Worm (Caenorhabditis elegans): Measurements from ENCODE around the gene T01B4.3.

The T01B4.3 gene

ce11 chrX:16339207-16339606, 21.7 kb upstream of the T01B4.3 start:
- peak; percentile 79 for TF ChIP-seq dsc-1 (tag; optimal IDR thresholded peaks at IDR 0.05)
- no peak for TF ChIP-seq tbx-2 (tag; optimal IDR thresholded peaks at IDR 0.05)
- peak; percentile 4 for TF ChIP-seq unc-86 (tag; optimal IDR thresholded peaks at IDR 0.05)
- peak; percentile 47 for TF ChIP-seq lin-14 (GFP tag; optimal IDR thresholded peaks at IDR 0.05)

- TF ChIP-seq lin-14 (GFP tag; optimal IDR thresholded peaks at IDR 0.05) = peak; percentile 0
- no peak for TF ChIP-seq alr-1 (tag; optimal IDR thresholded peaks at IDR 0.05; ENCODE audit: borderline replicate concordance)
- TF ChIP-seq elt-2 (tag; optimal IDR thresholded peaks at IDR 0.05) = peak; percentile 39
Observed at ce11 chrX:16337399-16337798, 19.9 kb upstream of the T01B4.3 start.

ce11 chrX:16336940-16337339, 19.4 kb upstream of the T01B4.3 start:
- TF ChIP-seq snpc-4 (tag; optimal IDR thresholded peaks at IDR 0.05) = peak; percentile 50
- TF ChIP-seq tlp-1 (tag; optimal IDR thresholded peaks at IDR 0.05) = no peak

ce11 chrX:16335396-16335795, 17.9 kb upstream of the T01B4.3 start:
- TF ChIP-seq sptf-1 (tag; optimal IDR thresholded peaks at IDR 0.05) (no peak), nhr-19 (GFP tag; conservative IDR thresholded peaks at IDR 0.05) (no peak), lin-14 (GFP tag; optimal IDR thresholded peaks at IDR 0.05) (no peak), efl-1 (optimal IDR thresholded peaks at IDR 0.05) (no peak), efl-1 (GFP tag; optimal IDR thresholded peaks at IDR 0.05 in 1 of 2) (no peak), fkh-8 (tag; optimal IDR thresholded peaks at IDR 0.05) (no peak), lsy-2 (tag; optimal IDR thresholded peaks at IDR 0.05) (no peak), tbx-2 (tag; optimal IDR thresholded peaks at IDR 0.05) (no peak), tlp-1 (tag; optimal IDR thresholded peaks at IDR 0.05) (no peak), elt-3 (tag; optimal IDR thresholded peaks at IDR 0.05) (no peak), ces-1 (GFP tag; optimal IDR thresholded peaks at IDR 0.05) (no peak), efl-3 (GFP tag; optimal IDR thresholded peaks at IDR 0.05) (no peak), ceh-90 (tag; optimal IDR thresholded peaks at IDR 0.05) (no peak), lir-3 (tag; optimal IDR thresholded peaks at IDR 0.05; ENCODE audit: poor library complexity) (no peak), unc-62 (GFP tag; optimal IDR thresholded peaks at IDR 0.05) (no peak), unc-30 (tag; optimal IDR thresholded peaks at IDR 0.05) (no peak), C34B4.2 (tag; optimal IDR thresholded peaks at IDR 0.05) (no peak), lin-39 (tag; optimal IDR thresholded peaks at IDR 0.05) (no peak), nhr-90 (tag; optimal IDR thresholded peaks at IDR 0.05; ENCODE audit: poor library complexity) (no peak), C16A3.4 (tag; optimal IDR thresholded peaks at IDR 0.05) (no peak)

- no peak for TF ChIP-seq ama-1 (optimal IDR thresholded peaks at IDR 0.05)
- no peak for TF ChIP-seq unc-86 (tag; optimal IDR thresholded peaks at IDR 0.05)
- TF ChIP-seq mab-9 (GFP tag; IDR thresholded peaks at IDR 0.05) = no peak
- TF ChIP-seq tbx-2 (tag; optimal IDR thresholded peaks at IDR 0.05) = peak; percentile 43
- TF ChIP-seq egl-27 (tag; optimal IDR thresholded peaks at IDR 0.05) = no peak
- no peak for TF ChIP-seq ztf-4 (tag; optimal IDR thresholded peaks at IDR 0.05)
- TF ChIP-seq isw-1 (GFP tag; IDR thresholded peaks at IDR 0.05) = no peak
- TF ChIP-seq nhr-84 (tag; optimal IDR thresholded peaks at IDR 0.05) = no peak
- peak; percentile 9 for TF ChIP-seq dsc-1 (tag; optimal IDR thresholded peaks at IDR 0.05)
- no peak for TF ChIP-seq nhr-19 (GFP tag; conservative IDR thresholded peaks at IDR 0.05)
- no peak for TF ChIP-seq C34B4.2 (tag; optimal IDR thresholded peaks at IDR 0.05)
- no peak for TF ChIP-seq hpl-2 (GFP tag; optimal IDR thresholded peaks at IDR 0.05)
- no peak for TF ChIP-seq nhr-12 (tag; optimal IDR thresholded peaks at IDR 0.05)
- TF ChIP-seq dpl-1 (GFP tag; optimal IDR thresholded peaks at IDR 0.05) = peak in 2 of 3 experiments; percentile 46 to 52
- TF ChIP-seq elt-2 (tag; optimal IDR thresholded peaks at IDR 0.05) = peak; percentile 25
- TF ChIP-seq unc-98 (GFP tag; IDR thresholded peaks at IDR 0.05) = no peak
- no peak for TF ChIP-seq ceh-63 (GFP tag; optimal IDR thresholded peaks at IDR 0.05)
- peak; percentile 22 for TF ChIP-seq swsn-7 (tag; optimal IDR thresholded peaks at IDR 0.05)
- TF ChIP-seq nhr-47 (tag; optimal IDR thresholded peaks at IDR 0.05) = peak; percentile 33
- no peak for TF ChIP-seq alr-1 (tag; optimal IDR thresholded peaks at IDR 0.05; ENCODE audit: borderline replicate concordance)
- TF ChIP-seq mdl-1 (tag; optimal IDR thresholded peaks at IDR 0.05) = peak in 1 of 2 experiments; percentile 60
- TF ChIP-seq pag-3 (tag; optimal IDR thresholded peaks at IDR 0.05; ENCODE audit: borderline replicate concordance, insufficient read depth) = no peak
- peak; percentile 34 for TF ChIP-seq mep-1 (tag; optimal IDR thresholded peaks at IDR 0.05)
- peak; percentile 26 for TF ChIP-seq lin-15B (tag; optimal IDR thresholded peaks at IDR 0.05)
- TF ChIP-seq zag-1 (tag; optimal IDR thresholded peaks at IDR 0.05) = no peak
- TF ChIP-seq sptf-1 (tag; optimal IDR thresholded peaks at IDR 0.05) = no peak
- TF ChIP-seq nhr-237 (tag; optimal IDR thresholded peaks at IDR 0.05) = no peak
Observed at ce11 chrX:16331932-16332485, 14.5 kb upstream of the T01B4.3 start, which contains the start of gene taf-3. TSS of gene taf-3 (plus strand) at chrX:16332435.

Measured in whole organism, L1 larva.